Fruit fly (Drosophila melanogaster): ENCODE data around the gene Polr3H.

Polr3H gene

dm6 chr3L:11645933-11646332, 2.6 kb upstream of the Polr3H start, which contains the start of gene CG6071:
Gene CG6071, minus strand, starts transcription at chr3L:11646033.
- TF ChIP-seq Jra (GFP tag; optimal IDR thresholded peaks at IDR 0.05) (no peak), sage (GFP tag; optimal IDR thresholded peaks at IDR 0.05) (no peak), CG32264 (GFP tag; optimal IDR thresholded peaks at IDR 0.05) (no peak), rgr (GFP tag; optimal IDR thresholded peaks at IDR 0.05) (no peak), jim (GFP tag; optimal IDR thresholded peaks at IDR 0.05) (no peak), fru (GFP tag; optimal IDR thresholded peaks at IDR 0.05) (no peak), GATAd (GFP tag; optimal IDR thresholded peaks at IDR 0.05) (no peak), Hnf4 (GFP tag; optimal IDR thresholded peaks at IDR 0.05) (no peak), dsf (GFP tag; optimal IDR thresholded peaks at IDR 0.05; ENCODE audit: borderline replicate concordance) (no peak), HLH106 (tag; optimal IDR thresholded peaks at IDR 0.05) (no peak), Rel (GFP tag; optimal IDR thresholded peaks at IDR 0.05) (no peak), Rel (tag; optimal IDR thresholded peaks at IDR 0.05) (no peak), sv (GFP tag; optimal IDR thresholded peaks at IDR 0.05) (no peak), CG9705 (GFP tag; optimal IDR thresholded peaks at IDR 0.05) (no peak), br (GFP tag; optimal IDR thresholded peaks at IDR 0.05) (no peak), lola (GFP tag; optimal IDR thresholded peaks at IDR 0.05) (no peak), Hr78 (GFP tag; optimal IDR thresholded peaks at IDR 0.05) (no peak), brk (GFP tag; optimal IDR thresholded peaks at IDR 0.05) (no peak)

- TF ChIP-seq Dfd (GFP tag; optimal IDR thresholded peaks at IDR 0.05) (no peak), foxo (GFP tag; optimal IDR thresholded peaks at IDR 0.05) (peak in 1 of 2 experiments; percentile 28)
Observed at dm6 chr3L:11656189-11656588, 7.6 kb downstream of the Polr3H start.

dm6 chr3L:11678313-11678817, 29.8 kb downstream of the Polr3H start:
- TF ChIP-seq brk (GFP tag; optimal IDR thresholded peaks at IDR 0.05) (no peak), Hr83 (GFP tag; optimal IDR thresholded peaks at IDR 0.05; ENCODE audit: poor library complexity, severe bottlenecking) (no peak), N (GFP tag; optimal IDR thresholded peaks at IDR 0.05) (no peak)

dm6 chr3L:11680298-11680697, 31.7 kb downstream of the Polr3H start, which contains the start of gene CG32085:
Gene CG32085, minus strand, starts transcription at chr3L:11680344.
- no peak for TF ChIP-seq Abd-B (GFP tag; optimal IDR thresholded peaks at IDR 0.05)
- TF ChIP-seq Hr78 (GFP tag; optimal IDR thresholded peaks at IDR 0.05), result no peak
- peak; percentile 52 for TF ChIP-seq sv (GFP tag; optimal IDR thresholded peaks at IDR 0.05)
- TF ChIP-seq foxo (GFP tag; optimal IDR thresholded peaks at IDR 0.05), result peak in 1 of 2 experiments; percentile 38
- TF ChIP-seq Rel (GFP tag; optimal IDR thresholded peaks at IDR 0.05), result no peak
- TF ChIP-seq Rel (tag; optimal IDR thresholded peaks at IDR 0.05), result no peak
- TF ChIP-seq fru (GFP tag; optimal IDR thresholded peaks at IDR 0.05), result peak; percentile 11
- TF ChIP-seq lola (GFP tag; optimal IDR thresholded peaks at IDR 0.05), result no peak
- TF ChIP-seq ey (GFP tag; optimal IDR thresholded peaks at IDR 0.05), result no peak
- no peak for TF ChIP-seq tai (GFP tag; optimal IDR thresholded peaks at IDR 0.05)
- TF ChIP-seq usp (GFP tag; optimal IDR thresholded peaks at IDR 0.05), result no peak
- TF ChIP-seq Vsx2 (GFP tag; optimal IDR thresholded peaks at IDR 0.05; ENCODE audit: partially characterized antibody), result peak; percentile 33
- TF ChIP-seq woc (GFP tag; optimal IDR thresholded peaks at IDR 0.05), result no peak

dm6 chr3L:11681794-11682193, 33.2 kb downstream of the Polr3H start, which contains the start of gene TfIIEalpha:
Gene TfIIEalpha, plus strand, starts transcription at chr3L:11682038.
- TF ChIP-seq dl (GFP tag; optimal IDR thresholded peaks at IDR 0.05; ENCODE audit: insufficient read depth in 1 of 2, partially characterized antibody in 2 of 2), result no peak
- no peak for TF ChIP-seq Hr78 (GFP tag; optimal IDR thresholded peaks at IDR 0.05)
- TF ChIP-seq Myc (optimal IDR thresholded peaks at IDR 0.05), result peak; percentile 4
- no peak for TF ChIP-seq sage (GFP tag; optimal IDR thresholded peaks at IDR 0.05)
- no peak for TF ChIP-seq Sp1 (GFP tag; optimal IDR thresholded peaks at IDR 0.05)
- TF ChIP-seq rgr (GFP tag; optimal IDR thresholded peaks at IDR 0.05), result peak; percentile 7
- TF ChIP-seq GATAd (GFP tag; optimal IDR thresholded peaks at IDR 0.05), result no peak
- no peak for TF ChIP-seq Rel (GFP tag; optimal IDR thresholded peaks at IDR 0.05)
- TF ChIP-seq Rel (tag; optimal IDR thresholded peaks at IDR 0.05), result peak; percentile 45
- peak; percentile 56 for TF ChIP-seq Vsx2 (GFP tag; optimal IDR thresholded peaks at IDR 0.05; ENCODE audit: partially characterized antibody)
- TF ChIP-seq N (GFP tag; optimal IDR thresholded peaks at IDR 0.05), result no peak
- no peak for TF ChIP-seq Jra (GFP tag; optimal IDR thresholded peaks at IDR 0.05)
- TF ChIP-seq Mio (GFP tag; optimal IDR thresholded peaks at IDR 0.05), result no peak
- no peak for TF ChIP-seq Hr83 (GFP tag; optimal IDR thresholded peaks at IDR 0.05; ENCODE audit: poor library complexity, severe bottlenecking)
